Fruit fly (Drosophila melanogaster) whole organism, adult: ENCODE measurements around the gene Obp28a.
A peak's percentile ranks its signal among the peaks of the same experiment; 100 is the strongest.

Source experiments
- CG1620 ChIP-seq: fragments of 200-800 bp; sonication (Bioruptor generic); optimal IDR thresholded peaks from 2 replicates; lab custom pipeline; 2016; ENCODE audit warnings: missing biosample characterization, missing genetic modification characterization
- CG5204 ChIP-seq: fragments of 200-800 bp; sonication (Bioruptor generic); optimal IDR thresholded peaks from 2 replicates; lab custom pipeline; 2016; ENCODE audit warnings: missing biosample characterization, missing genetic modification characterization
- cic ChIP-seq: fragments of 200-800 bp; sonication (Bioruptor generic); optimal IDR thresholded peaks from 2 replicates; lab custom pipeline; 2017; ENCODE audit warnings: missing biosample characterization, mild to moderate bottlenecking, missing genetic modification characterization, moderate library complexity
- cnc ChIP-seq, 2 experiments: fragments of >200 bp; optimal IDR thresholded peaks; 2 replicates each; lab custom pipeline; 2017
- kay ChIP-seq: fragments of 200-800 bp; sonication (Bioruptor generic); peaks from one replicate; lab custom pipeline; 2016; ENCODE audit warnings: missing biosample characterization, missing genetic modification characterization, borderline replicate concordance
- pad ChIP-seq: fragments of 200-800 bp; sonication (Bioruptor generic); optimal IDR thresholded peaks from 3 replicates; lab custom pipeline; 2017; ENCODE audit warnings: missing biosample characterization, missing genetic modification characterization, mild to moderate bottlenecking, moderate library complexity, missing genetic modification reagents

dm6 chr2L:7530437-7531091 lies 33.4 kb upstream of the Obp28a start:
- TF ChIP-seq cnc (optimal IDR thresholded peaks at IDR 0.05; lab: Kevin White, UChicago) (no peak), kay (GFP tag; lab: Kevin White, UChicago) (peak; percentile 65), cic (GFP tag; lab: Kevin White, UChicago) (peak; percentile 83), CG5204 (peak; percentile 89), pad (GFP tag; lab: Kevin White, UChicago) (peak; percentile 86), CG1620 (GFP tag; lab: Kevin White, UChicago) (peak; percentile 82)
